Worm (Caenorhabditis elegans) whole organism, L4 larva: ENCODE results near the gene T01G6.1.
A peak's percentile ranks its signal among the peaks of the same experiment; 100 is the strongest.

Experiments
- F10B5.3 ChIP-seq: sonication (generic microtip); optimal IDR thresholded peaks from 2 replicates; lab custom pipeline; 2016; ENCODE audit warnings: mild to moderate bottlenecking, missing genetic modification characterization, missing compliant biosample characterization
- F26F4.8 ChIP-seq: fragments of 200-800 bp; sonication (Bioruptor generic); conservative IDR thresholded peaks from 2 replicates; pipeline ENCODE4 v1.3.6; 2022; ENCODE audit warnings: missing genetic modification characterization, missing compliant biosample characterization
- T20F7.1 ChIP-seq: fragments of 200-800 bp; sonication (Bioruptor generic); optimal IDR thresholded peaks from 2 replicates; lab custom pipeline; 2018; ENCODE audit warnings: mild to moderate bottlenecking, missing genetic modification characterization, missing compliant biosample characterization
- aha-1 ChIP-seq: fragments of 150-350 bp; peaks from one replicate; lab custom pipeline; 2014; ENCODE audit warnings: missing biosample characterization, missing genetic modification characterization
- aly-2 ChIP-seq: sonication (generic microtip); optimal IDR thresholded peaks from 2 replicates; lab custom pipeline; 2018; ENCODE audit warnings: missing biosample characterization, missing genetic modification characterization
- ama-1 ChIP-seq: fragments of 150-350 bp; optimal IDR thresholded peaks from 2 replicates; lab custom pipeline; 2014; ENCODE audit warnings: inconsistent platforms, mixed read lengths
- ceh-20 ChIP-seq: fragments of 200-800 bp; sonication (Bioruptor generic); IDR thresholded peaks from 2 replicates; pipeline ENCODE4 v1.3.6; 2022; ENCODE audit warnings: missing genetic modification reagents, missing genetic modification characterization, missing compliant biosample characterization
- ceh-44 ChIP-seq: fragments of 200-800 bp; sonication (Bioruptor generic); IDR thresholded peaks from 2 replicates; pipeline ENCODE4 v1.3.6; 2022; ENCODE audit warnings: missing genetic modification reagents, missing genetic modification characterization, missing compliant biosample characterization
- ces-1 ChIP-seq: fragments of 150-350 bp; sonication (generic microtip); optimal IDR thresholded peaks from 4 replicates; lab custom pipeline; 2014; ENCODE audit warnings: missing biosample characterization, missing genetic modification reagents, missing genetic modification characterization
- ctbp-1 ChIP-seq: fragments of 200-800 bp; sonication (Bioruptor generic); IDR thresholded peaks from 2 replicates; pipeline ENCODE4 v1.3.6; 2022; ENCODE audit warnings: missing genetic modification reagents, missing genetic modification characterization, missing compliant biosample characterization
- daf-12 ChIP-seq: fragments of 150-350 bp; optimal IDR thresholded peaks from 2 replicates; lab custom pipeline; 2014; ENCODE audit warnings: missing biosample characterization, missing genetic modification reagents, missing genetic modification characterization
- daf-16 ChIP-seq, 3 experiments: sonication (generic microtip); optimal IDR thresholded peaks; 2 replicates each; lab custom pipeline; 2016 to 2017; ENCODE audit warnings: missing genetic modification characterization in 3 of 3, missing genetic modification reagents in 3 of 3, mild to moderate bottlenecking in 2 of 3, missing compliant biosample characterization in 2 of 3, missing biosample characterization in 1 of 3, moderate library complexity in 1 of 3
- dmd-6 ChIP-seq: fragments of 200-800 bp; sonication (Bioruptor generic); IDR thresholded peaks from 2 replicates; pipeline ENCODE4 v1.3.6; 2022; ENCODE audit warnings: missing genetic modification reagents, missing genetic modification characterization, missing compliant biosample characterization
- dve-1 ChIP-seq: sonication (generic microtip); optimal IDR thresholded peaks from 2 replicates; lab custom pipeline; 2017; ENCODE audit warnings: antibody characterized with exemption, mild to moderate bottlenecking, missing genetic modification characterization, missing compliant biosample characterization; ENCODE audit not compliant: insufficient read depth
- hlh-11 ChIP-seq: fragments of 200-800 bp; sonication (Bioruptor generic); optimal IDR thresholded peaks from 2 replicates; lab custom pipeline; 2018; ENCODE audit warnings: mild to moderate bottlenecking, missing genetic modification characterization, missing compliant biosample characterization
- hlh-30 ChIP-seq: sonication (generic microtip); optimal IDR thresholded peaks from 2 replicates; lab custom pipeline; 2017; ENCODE audit warnings: antibody characterized with exemption, mild to moderate bottlenecking, missing genetic modification characterization, missing compliant biosample characterization; ENCODE audit not compliant: insufficient read depth
- lin-1 ChIP-seq: fragments of 200-800 bp; sonication (Bioruptor generic); IDR thresholded peaks from 2 replicates; pipeline ENCODE4 v1.3.6; 2022; ENCODE audit warnings: missing genetic modification reagents, missing genetic modification characterization, missing compliant biosample characterization
- lin-15B ChIP-seq: fragments of 150-350 bp; sonication (generic microtip); optimal IDR thresholded peaks from 3 replicates; lab custom pipeline; 2014; ENCODE audit warnings: missing biosample characterization, missing genetic modification characterization
- madf-9 ChIP-seq: fragments of 200-800 bp; sonication (Bioruptor generic); conservative IDR thresholded peaks from 2 replicates; pipeline ENCODE4 v1.3.6; 2022; ENCODE audit warnings: missing genetic modification reagents, missing genetic modification characterization, missing compliant biosample characterization
- nhr-102 ChIP-seq: sonication (generic microtip); optimal IDR thresholded peaks from 2 replicates; lab custom pipeline; 2016; ENCODE audit warnings: mild to moderate bottlenecking, missing genetic modification characterization, moderate library complexity, missing compliant biosample characterization
- nhr-11 ChIP-seq: fragments of 150-350 bp; optimal IDR thresholded peaks from 2 replicates; lab custom pipeline; 2014; ENCODE audit warnings: missing biosample characterization, missing genetic modification characterization
- nhr-237 ChIP-seq: sonication (generic microtip); optimal IDR thresholded peaks from 2 replicates; lab custom pipeline; 2017; ENCODE audit warnings: missing biosample characterization, missing genetic modification characterization
- nhr-25 ChIP-seq: sonication (generic microtip); optimal IDR thresholded peaks from 2 replicates; lab custom pipeline; 2017; ENCODE audit warnings: missing genetic modification characterization, mild to moderate bottlenecking, missing compliant biosample characterization, antibody characterized with exemption, moderate library complexity, borderline replicate concordance; ENCODE audit not compliant: insufficient read depth
- nhr-28 ChIP-seq: fragments of 150-350 bp; optimal IDR thresholded peaks from 2 replicates; lab custom pipeline; 2014; ENCODE audit warnings: missing biosample characterization, missing genetic modification characterization
- nhr-76 ChIP-seq: fragments of 150-350 bp; optimal IDR thresholded peaks from 2 replicates; lab custom pipeline; 2014; ENCODE audit warnings: missing biosample characterization, missing genetic modification characterization
- nhr-77 ChIP-seq: fragments of 150-350 bp; optimal IDR thresholded peaks from 2 replicates; lab custom pipeline; 2014; ENCODE audit warnings: missing biosample characterization, missing genetic modification characterization
- pha-4 ChIP-seq, 2 experiments: fragments of 150-350 bp in 1 of 2; fragments of 200-800 bp in 1 of 2; sonication (Bioruptor generic) in 1 of 2; IDR thresholded peaks in 1 of 2; optimal IDR thresholded peaks in 1 of 2; 2 replicates each; pipeline versions ENCODE4 v1.3.6 to Lab custom; 2014 to 2022; ENCODE audit warnings: missing genetic modification characterization in 2 of 2, missing genetic modification reagents in 2 of 2, missing biosample characterization in 1 of 2, missing compliant biosample characterization in 1 of 2
- pqm-1 ChIP-seq: sonication (generic microtip); optimal IDR thresholded peaks from 2 replicates; lab custom pipeline; 2017; ENCODE audit warnings: missing biosample characterization, missing genetic modification characterization
- rbr-2 ChIP-seq: sonication (generic microtip); optimal IDR thresholded peaks from 2 replicates; lab custom pipeline; 2016; ENCODE audit warnings: missing genotype, missing genetic modification characterization, missing compliant biosample characterization
- skn-1 ChIP-seq: fragments of 150-350 bp; optimal IDR thresholded peaks from 2 replicates; lab custom pipeline; 2014; ENCODE audit warnings: missing biosample characterization, missing genetic modification characterization
- spr-3 ChIP-seq: fragments of 200-800 bp; sonication (Bioruptor generic); optimal IDR thresholded peaks from 2 replicates; lab custom pipeline; 2018; ENCODE audit warnings: mild to moderate bottlenecking, missing genetic modification characterization, missing compliant biosample characterization
- tra-1 ChIP-seq: fragments of 200-800 bp; sonication (Bioruptor generic); IDR thresholded peaks from 2 replicates; pipeline ENCODE4 v1.3.6; 2022; ENCODE audit warnings: missing genetic modification reagents, missing genetic modification characterization, missing compliant biosample characterization
- unc-62 ChIP-seq, 3 experiments: fragments of 150-350 bp in 1 of 3; sonication (generic microtip); optimal IDR thresholded peaks in 2 of 3; peaks in 1 of 3; 1 replicate in 1 of 3; 2 replicates in 2 of 3; lab custom pipeline; 2014 to 2017; ENCODE audit warnings: missing biosample characterization in 3 of 3, missing genetic modification characterization in 3 of 3, missing genetic modification reagents in 3 of 3, missing genotype in 1 of 3
- zip-2 ChIP-seq: fragments of 150-350 bp; optimal IDR thresholded peaks from 2 replicates; lab custom pipeline; 2014; ENCODE audit warnings: missing biosample characterization, missing genetic modification characterization
- ztf-7 ChIP-seq: fragments of 150-350 bp; optimal IDR thresholded peaks from 2 replicates; lab custom pipeline; 2014; ENCODE audit warnings: missing biosample characterization, missing genetic modification characterization

The T01G6.1 gene

DNA sequence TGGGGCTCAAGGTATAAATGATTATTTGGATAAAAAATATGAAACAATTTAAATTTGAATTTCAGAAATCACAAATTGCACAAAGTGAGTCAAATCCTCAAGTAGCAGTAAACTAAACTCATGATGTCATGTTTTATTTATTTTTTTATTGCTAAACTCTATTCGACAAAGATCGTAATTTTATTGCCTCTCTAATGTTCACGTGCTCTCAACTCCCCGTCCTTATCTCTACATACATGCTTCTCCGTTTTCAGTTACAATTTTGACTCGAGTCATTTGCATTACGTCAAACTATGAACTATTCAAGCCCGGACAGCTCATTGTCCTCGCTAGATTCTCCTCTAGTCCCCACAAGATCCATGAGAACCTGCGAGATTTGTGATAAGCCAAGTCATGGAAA is 23.0 kb upstream of the T01G6.1 start, which contains the start of gene nhr-99 (continued):
- no peak for TF ChIP-seq nhr-76 (tag; lab: Kevin White, UChicago)
- no peak for TF ChIP-seq nhr-11 (tag; lab: Kevin White, UChicago)
- peak; percentile 46 for TF ChIP-seq pqm-1
- no peak for TF ChIP-seq ztf-7 (tag; lab: Kevin White, UChicago)
- peak; percentile 80 for TF ChIP-seq nhr-28 (tag; lab: Kevin White, UChicago)
- no peak for TF ChIP-seq unc-62 (GFP tag; optimal IDR thresholded peaks at IDR 0.05 in 1 of 2; lab: Kevin White, UChicago)
- no peak for TF ChIP-seq unc-62 (tag; optimal IDR thresholded peaks at IDR 0.05; lab: Kevin White, UChicago)

DNA sequence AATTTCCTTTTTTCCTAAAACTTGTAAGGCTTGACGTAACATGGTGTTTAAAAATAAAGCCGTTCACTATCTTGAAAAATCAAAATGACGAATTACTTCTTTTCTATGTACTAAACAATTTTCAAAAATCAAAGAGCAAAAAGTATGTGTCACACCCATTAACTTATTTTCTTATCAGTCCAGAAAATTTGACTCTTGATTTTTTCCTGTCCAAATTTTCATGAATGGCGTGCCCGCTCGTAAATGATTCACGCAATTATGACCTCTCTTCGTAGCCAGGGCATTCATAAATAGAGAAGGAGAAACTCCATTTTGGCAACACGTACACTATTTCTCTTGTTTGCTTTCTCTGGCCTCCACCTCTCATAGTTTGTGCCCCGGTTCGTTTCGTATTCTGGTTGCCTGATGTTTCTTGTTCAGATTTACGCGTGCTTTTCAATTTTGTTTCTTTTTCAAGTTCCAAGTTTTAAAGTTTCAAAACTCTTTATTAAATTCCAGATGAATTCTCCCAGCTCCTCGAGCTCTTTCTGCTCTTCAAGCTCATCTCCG is 19.8 kb upstream of the T01G6.1 start, which contains the start of gene nhr-55:
TSS of gene nhr-55 (plus strand) at position 499 of the 549 bp plus-strand sequence.
- TF ChIP-seq dmd-6 (GFP tag; lab: Robert Waterston, UW): peak; percentile 87
- TF ChIP-seq hlh-11: peak; percentile 50
- TF ChIP-seq nhr-76 (tag; lab: Kevin White, UChicago): no peak
- no peak for TF ChIP-seq nhr-102 (tag; lab: Kevin White, UChicago)
- TF ChIP-seq ceh-44: no peak
- TF ChIP-seq lin-15B: no peak
- TF ChIP-seq pqm-1: peak; percentile 68
- TF ChIP-seq pha-4 (GFP tag; IDR thresholded peaks at IDR 0.05; lab: Robert Waterston, UW): no peak
- TF ChIP-seq pha-4 (tag; optimal IDR thresholded peaks at IDR 0.05; lab: Kevin White, UChicago): no peak
- no peak for TF ChIP-seq T20F7.1 (GFP tag; lab: Kevin White, UChicago)
- TF ChIP-seq ceh-20: no peak
- TF ChIP-seq daf-16 (GFP tag; optimal IDR thresholded peaks at IDR 0.05; lab: Kevin White, UChicago): no peak
- TF ChIP-seq daf-16 (tag; optimal IDR thresholded peaks at IDR 0.05; lab: Kevin White, UChicago): peak; percentile 63
- peak; percentile 91 for TF ChIP-seq nhr-28 (tag; lab: Kevin White, UChicago)
- TF ChIP-seq hlh-30 (tag; lab: Kevin White, UChicago): no peak
- TF ChIP-seq madf-9: no peak
- no peak for TF ChIP-seq daf-12 (tag; lab: Kevin White, UChicago)
- TF ChIP-seq nhr-25 (tag; lab: Kevin White, UChicago): no peak
- TF ChIP-seq ctbp-1: no peak
- no peak for TF ChIP-seq ces-1
- TF ChIP-seq F26F4.8: no peak
- no peak for TF ChIP-seq rbr-2
- TF ChIP-seq nhr-237 (tag; lab: Kevin White, UChicago): no peak
- no peak for TF ChIP-seq aly-2 (tag; lab: Kevin White, UChicago)
- no peak for TF ChIP-seq skn-1 (tag; lab: Kevin White, UChicago)
- no peak for TF ChIP-seq spr-3 (GFP tag; lab: Kevin White, UChicago)
- no peak for TF ChIP-seq tra-1 (GFP tag; lab: Robert Waterston, UW)
- TF ChIP-seq lin-1 (GFP tag; lab: Robert Waterston, UW): 0 out of 2 replicates have a peak, but pooled peaks have one; percentile 12
- peak; percentile 36 for TF ChIP-seq dve-1
- no peak for TF ChIP-seq zip-2
- no peak for TF ChIP-seq unc-62 (GFP tag; optimal IDR thresholded peaks at IDR 0.05 in 1 of 2; lab: Kevin White, UChicago)
- no peak for TF ChIP-seq unc-62 (tag; optimal IDR thresholded peaks at IDR 0.05; lab: Kevin White, UChicago)
- TF ChIP-seq nhr-77: peak; percentile 24

DNA sequence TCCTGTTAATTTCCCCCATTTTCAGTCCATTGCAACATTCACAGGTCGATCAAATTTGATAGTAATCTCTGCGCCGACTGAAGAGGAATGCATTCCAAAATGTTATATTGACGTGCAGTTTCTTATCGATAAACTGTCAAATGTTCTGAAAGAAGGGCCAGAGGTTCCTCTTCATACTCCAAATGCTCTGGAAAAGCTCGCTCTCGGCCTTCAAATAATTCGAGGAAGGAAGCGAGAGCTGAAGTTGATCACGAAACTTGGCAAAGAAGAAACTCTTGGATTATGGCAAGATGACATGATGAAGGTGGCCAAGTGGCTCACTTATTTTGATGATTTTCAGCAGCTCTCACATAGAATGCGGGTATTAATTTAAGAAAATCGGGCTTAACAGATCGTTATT is 18.5 kb upstream of the T01G6.1 start:
- TF ChIP-seq lin-15B (no peak), nhr-102 (tag; lab: Kevin White, UChicago) (no peak), aha-1 (tag; lab: Kevin White, UChicago) (peak; percentile 38), ama-1 (no peak), F10B5.3 (tag; lab: Kevin White, UChicago) (no peak), dmd-6 (GFP tag; lab: Robert Waterston, UW) (peak; percentile 60), unc-62 (GFP tag; optimal IDR thresholded peaks at IDR 0.05 in 1 of 2; lab: Kevin White, UChicago) (peak in 1 of 2 experiments; percentile 97), unc-62 (tag; optimal IDR thresholded peaks at IDR 0.05; lab: Kevin White, UChicago) (no peak)
- TF ChIP-seq, all 104 proteins: peak for 3
